Worm (Caenorhabditis elegans): Measurements from ENCODE around the gene ins-15.

ce11 chrII:6715853-6716252, 28.7 kb downstream of the ins-15 start:
- TF ChIP-seq fos-1 (tag; optimal IDR thresholded peaks at IDR 0.05) (no peak), Y48G9A.11 (GFP tag; IDR thresholded peaks at IDR 0.05) (no peak)

Data from whole organism, L4 larva.